Fruit fly (Drosophila melanogaster) whole organism, prepupa: ENCODE data around the gene Piezo.

Experiments used
- Blimp-1 ChIP-seq: fragments of 200-800 bp; sonication (Bioruptor generic); optimal IDR thresholded peaks from 3 replicates; lab custom pipeline; 2017; ENCODE audit warnings: missing biosample characterization, missing genetic modification characterization, mild to moderate bottlenecking, moderate library complexity, missing genetic modification reagents
- CG10631 ChIP-seq: fragments of 200-800 bp; sonication (Bioruptor generic); optimal IDR thresholded peaks from 2 replicates; lab custom pipeline; 2016; ENCODE audit warnings: missing biosample characterization, missing genetic modification characterization
- CG11294 ChIP-seq: fragments of 200-800 bp; sonication (Bioruptor generic); IDR thresholded peaks from 2 replicates; pipeline ENCODE4 v1.3.6; 2022; ENCODE audit warnings: missing biosample characterization, missing genetic modification characterization
- CG11762 ChIP-seq: fragments of 200-800 bp; sonication (Bioruptor generic); optimal IDR thresholded peaks from 3 replicates; lab custom pipeline; 2016; ENCODE audit warnings: missing biosample characterization, missing genetic modification characterization; ENCODE audit not compliant: insufficient read depth
- CG11902 ChIP-seq: fragments of 200-800 bp; sonication (Bioruptor generic); optimal IDR thresholded peaks from 3 replicates; lab custom pipeline; 2016; ENCODE audit warnings: missing biosample characterization, missing genetic modification characterization
- CG15336 ChIP-seq: fragments of 200-800 bp; sonication (Bioruptor generic); IDR thresholded peaks from 2 replicates; pipeline ENCODE4 v1.3.6; 2022; ENCODE audit warnings: missing biosample characterization, missing genetic modification characterization
- CG1621 ChIP-seq: fragments of 200-800 bp; sonication (Bioruptor generic); optimal IDR thresholded peaks from 3 replicates; lab custom pipeline; 2018; ENCODE audit warnings: missing biosample characterization, mild to moderate bottlenecking, missing genetic modification characterization
- CG16779 ChIP-seq: fragments of 200-800 bp; sonication (Bioruptor generic); optimal IDR thresholded peaks from 3 replicates; lab custom pipeline; 2017; ENCODE audit warnings: missing biosample characterization, mild to moderate bottlenecking, missing genetic modification characterization
- CG3032 ChIP-seq: fragments of 200-800 bp; optimal IDR thresholded peaks from 2 replicates; lab custom pipeline; 2019; ENCODE audit warnings: missing biosample characterization, mild to moderate bottlenecking, missing genetic modification characterization, moderate library complexity
- CG31627 ChIP-seq: fragments of 200-800 bp; sonication (Bioruptor generic); optimal IDR thresholded peaks from 3 replicates; lab custom pipeline; 2016; ENCODE audit warnings: missing biosample characterization, missing genetic modification characterization
- CG32006 ChIP-seq: fragments of 200-800 bp; sonication (Bioruptor generic); optimal IDR thresholded peaks from 3 replicates; lab custom pipeline; 2017; ENCODE audit warnings: missing biosample characterization, mild to moderate bottlenecking, missing genetic modification characterization
- CG34406 ChIP-seq: fragments of 200-800 bp; sonication (Bioruptor generic); optimal IDR thresholded peaks from 3 replicates; lab custom pipeline; 2016; ENCODE audit warnings: missing biosample characterization, missing genetic modification characterization
- CG3919 ChIP-seq: fragments of 200-800 bp; sonication (Bioruptor generic); optimal IDR thresholded peaks from 3 replicates; lab custom pipeline; 2016; ENCODE audit warnings: missing biosample characterization, missing genetic modification characterization
- CG4318 ChIP-seq: fragments of 200-800 bp; sonication (Bioruptor generic); optimal IDR thresholded peaks from 3 replicates; lab custom pipeline; 2017; ENCODE audit warnings: missing biosample characterization, mild to moderate bottlenecking, missing genetic modification characterization
- CG6163 ChIP-seq: fragments of 200-800 bp; sonication (Bioruptor generic); IDR thresholded peaks from 3 replicates; pipeline ENCODE4 v1.3.6; 2022; ENCODE audit warnings: missing biosample characterization, missing genetic modification characterization
- CG6792 ChIP-seq: fragments of 200-800 bp; sonication (Bioruptor generic); optimal IDR thresholded peaks from 3 replicates; lab custom pipeline; 2016; ENCODE audit warnings: missing biosample characterization, missing genetic modification characterization
- CG6808 ChIP-seq: fragments of 200-800 bp; sonication (Bioruptor generic); optimal IDR thresholded peaks from 3 replicates; lab custom pipeline; 2017; ENCODE audit warnings: missing biosample characterization, missing genetic modification characterization, mild to moderate bottlenecking, moderate library complexity, missing genetic modification reagents
- CG6854 ChIP-seq: fragments of 200-800 bp; sonication (Bioruptor generic); optimal IDR thresholded peaks from 2 replicates; lab custom pipeline; 2017; ENCODE audit warnings: missing biosample characterization, mild to moderate bottlenecking, missing genetic modification characterization
- CG7368 ChIP-seq: fragments of 200-800 bp; sonication (Bioruptor generic); optimal IDR thresholded peaks from 3 replicates; lab custom pipeline; 2016; ENCODE audit warnings: missing biosample characterization, missing genetic modification characterization
- CG8119 ChIP-seq: fragments of 200-800 bp; sonication (Bioruptor generic); IDR thresholded peaks from 3 replicates; pipeline ENCODE4 v1.3.6; 2022; ENCODE audit warnings: missing biosample characterization, missing genetic modification characterization
- CG8319 ChIP-seq: fragments of 200-800 bp; sonication (Bioruptor generic); optimal IDR thresholded peaks from 3 replicates; lab custom pipeline; 2016; ENCODE audit warnings: missing biosample characterization, missing genetic modification characterization
- CG9139 ChIP-seq: fragments of 200-800 bp; sonication (Bioruptor generic); optimal IDR thresholded peaks from 3 replicates; lab custom pipeline; 2017; ENCODE audit warnings: missing biosample characterization, mild to moderate bottlenecking, missing genetic modification characterization
- Eip75B ChIP-seq: fragments of 200-800 bp; sonication (Bioruptor generic); optimal IDR thresholded peaks from 3 replicates; lab custom pipeline; 2016; ENCODE audit warnings: missing biosample characterization, missing genetic modification characterization
- Eip78C ChIP-seq: fragments of 200-800 bp; sonication (Bioruptor generic); peaks from one replicate; lab custom pipeline; 2016; ENCODE audit warnings: missing biosample characterization, missing genetic modification characterization
- Eip93F ChIP-seq: fragments of 200-800 bp; sonication (Bioruptor generic); optimal IDR thresholded peaks from 2 replicates; lab custom pipeline; 2016; ENCODE audit warnings: missing biosample characterization, mild to moderate bottlenecking, missing genetic modification characterization
- Ets21C ChIP-seq: fragments of 200-800 bp; sonication (Bioruptor generic); optimal IDR thresholded peaks from 3 replicates; lab custom pipeline; 2016; ENCODE audit warnings: missing biosample characterization, missing genetic modification characterization
- Ets96B ChIP-seq: fragments of 200-800 bp; optimal IDR thresholded peaks from 2 replicates; lab custom pipeline; 2019; ENCODE audit warnings: missing biosample characterization, mild to moderate bottlenecking, missing genetic modification characterization, moderate library complexity
- Hr38 ChIP-seq: sonication (Bioruptor generic); optimal IDR thresholded peaks from 2 replicates; lab custom pipeline; 2016; ENCODE audit warnings: missing biosample characterization, missing genetic modification characterization
- Hr39 ChIP-seq: fragments of 200-800 bp; sonication (Bioruptor generic); optimal IDR thresholded peaks from 2 replicates; lab custom pipeline; 2016; ENCODE audit warnings: missing biosample characterization, missing genetic modification characterization
- Hr4 ChIP-seq: fragments of 200-800 bp; sonication (Bioruptor generic); optimal IDR thresholded peaks from 3 replicates; lab custom pipeline; 2016; ENCODE audit warnings: missing biosample characterization, missing genetic modification characterization
- Met ChIP-seq: fragments of 200-800 bp; sonication (Bioruptor generic); optimal IDR thresholded peaks from 3 replicates; lab custom pipeline; 2016; ENCODE audit warnings: missing biosample characterization, missing genetic modification characterization
- OdsH ChIP-seq: fragments of 200-800 bp; sonication (Bioruptor generic); optimal IDR thresholded peaks from 3 replicates; lab custom pipeline; 2016; ENCODE audit warnings: missing biosample characterization, missing genetic modification characterization
- Smox ChIP-seq: fragments of 200-800 bp; sonication (Bioruptor generic); optimal IDR thresholded peaks from 3 replicates; lab custom pipeline; 2016; ENCODE audit warnings: missing biosample characterization, missing genetic modification characterization
- Sox102F ChIP-seq: fragments of 200-800 bp; sonication (Bioruptor generic); optimal IDR thresholded peaks from 2 replicates; lab custom pipeline; 2016; ENCODE audit warnings: missing biosample characterization, mild to moderate bottlenecking, missing genetic modification characterization
- Sox14 ChIP-seq: fragments of 200-800 bp; sonication (Bioruptor generic); optimal IDR thresholded peaks from 3 replicates; lab custom pipeline; 2016; ENCODE audit warnings: missing biosample characterization, missing genetic modification characterization
- Sox15 ChIP-seq: fragments of 200-800 bp; sonication (Bioruptor generic); optimal IDR thresholded peaks from 3 replicates; lab custom pipeline; 2016; ENCODE audit warnings: missing biosample characterization, missing genetic modification characterization
- achi ChIP-seq: fragments of 200-800 bp; sonication (Bioruptor generic); optimal IDR thresholded peaks from 3 replicates; lab custom pipeline; 2016; ENCODE audit warnings: missing biosample characterization, missing genetic modification characterization
- acj6 ChIP-seq: fragments of 200-800 bp; sonication (Bioruptor generic); optimal IDR thresholded peaks from 3 replicates; lab custom pipeline; 2016; ENCODE audit warnings: missing biosample characterization, missing genetic modification characterization
- dac ChIP-seq: fragments of 200-800 bp; sonication (Bioruptor generic); optimal IDR thresholded peaks from 2 replicates; lab custom pipeline; 2017; ENCODE audit warnings: missing biosample characterization, mild to moderate bottlenecking, missing genetic modification characterization
- dsx ChIP-seq: fragments of 200-800 bp; optimal IDR thresholded peaks from 3 replicates; lab custom pipeline; 2019; ENCODE audit warnings: missing biosample characterization, mild to moderate bottlenecking, missing genetic modification characterization, moderate library complexity; ENCODE audit not compliant: poor library complexity, severe bottlenecking
- eg ChIP-seq: fragments of 200-800 bp; sonication (Bioruptor generic); IDR thresholded peaks from 3 replicates; pipeline ENCODE4 v1.3.6; 2022; ENCODE audit warnings: missing biosample characterization, missing genetic modification characterization
- fd59A ChIP-seq: fragments of 200-800 bp; sonication (Bioruptor generic); optimal IDR thresholded peaks from 2 replicates; lab custom pipeline; 2017; ENCODE audit warnings: missing biosample characterization, mild to moderate bottlenecking, missing genetic modification characterization, missing genetic modification reagents
- fd85E ChIP-seq: fragments of 200-800 bp; sonication (Bioruptor generic); optimal IDR thresholded peaks from 3 replicates; lab custom pipeline; 2016; ENCODE audit warnings: missing biosample characterization, missing genetic modification characterization
- fkh ChIP-seq: fragments of 200-800 bp; sonication (Bioruptor generic); optimal IDR thresholded peaks from 3 replicates; lab custom pipeline; 2017; ENCODE audit warnings: missing biosample characterization, mild to moderate bottlenecking, missing genetic modification characterization, moderate library complexity
- lz ChIP-seq: fragments of 200-800 bp; sonication (Bioruptor generic); optimal IDR thresholded peaks from 3 replicates; lab custom pipeline; 2016; ENCODE audit warnings: missing biosample characterization, missing genetic modification characterization
- net ChIP-seq: fragments of 200-800 bp; sonication (Bioruptor generic); optimal IDR thresholded peaks from 3 replicates; lab custom pipeline; 2016; ENCODE audit warnings: missing biosample characterization, missing genetic modification characterization
- pdm3 ChIP-seq: fragments of 200-800 bp; sonication (Bioruptor generic); optimal IDR thresholded peaks from 3 replicates; lab custom pipeline; 2016; ENCODE audit warnings: missing biosample characterization, missing genetic modification characterization
- spab ChIP-seq: fragments of 200-800 bp; sonication (Bioruptor generic); optimal IDR thresholded peaks from 2 replicates; lab custom pipeline; 2017; ENCODE audit warnings: missing biosample characterization, mild to moderate bottlenecking, missing genetic modification characterization, missing genetic modification reagents
- ss ChIP-seq, 2 experiments: fragments of 200-800 bp; sonication (Bioruptor generic); optimal IDR thresholded peaks; 2 replicates in 1 of 2; 3 replicates in 1 of 2; lab custom pipeline; 2017 to 2018; ENCODE audit warnings: mild to moderate bottlenecking in 2 of 2, missing biosample characterization in 2 of 2, missing genetic modification characterization in 2 of 2, moderate library complexity in 1 of 2
- svp ChIP-seq: fragments of 200-800 bp; sonication (Bioruptor generic); peaks from one replicate; lab custom pipeline; 2016; ENCODE audit warnings: missing biosample characterization, missing genetic modification characterization
- topi ChIP-seq: fragments of 200-800 bp; sonication (Bioruptor generic); optimal IDR thresholded peaks from 3 replicates; lab custom pipeline; 2016; ENCODE audit warnings: missing biosample characterization, missing genetic modification characterization
- vri ChIP-seq: fragments of 200-800 bp; sonication (Bioruptor generic); optimal IDR thresholded peaks from 3 replicates; lab custom pipeline; 2016; ENCODE audit warnings: missing biosample characterization, mild to moderate bottlenecking, missing genetic modification characterization

Piezo gene

dm6 chr2L:8156682-8157081 is 6.2 kb upstream of the Piezo start:
- peak; percentile 37 for TF ChIP-seq CG1621
- TF ChIP-seq Sox14 (GFP tag; lab: Kevin White, UChicago): peak; percentile 88
- TF ChIP-seq CG31627 (GFP tag; lab: Kevin White, UChicago): peak; percentile 72
- TF ChIP-seq fd59A: peak; percentile 29
- peak; percentile 79 for TF ChIP-seq CG6163 (GFP tag; lab: Robert Waterston, UW)
- TF ChIP-seq fd85E (GFP tag; lab: Kevin White, UChicago): no peak
- TF ChIP-seq CG3032 (tag; lab: Kevin White, UChicago): peak; percentile 72
- peak; percentile 79 for TF ChIP-seq eg (GFP tag; lab: Robert Waterston, UW)
- TF ChIP-seq CG15336 (GFP tag; lab: Robert Waterston, UW): peak; percentile 49; the same call in 1 of the 2 replicates
- peak; percentile 37 for TF ChIP-seq CG11902 (GFP tag; lab: Kevin White, UChicago)
- peak; percentile 88 for TF ChIP-seq fkh
- TF ChIP-seq CG8119 (GFP tag; lab: Robert Waterston, UW): peak; percentile 27; the same call in 1 of the 3 replicates
- TF ChIP-seq Sox102F (GFP tag; lab: Kevin White, UChicago): peak; percentile 63
- peak; percentile 74 for TF ChIP-seq topi (GFP tag; lab: Kevin White, UChicago)
- TF ChIP-seq Hr39 (GFP tag; lab: Kevin White, UChicago): peak; percentile 71
- TF ChIP-seq CG6808 (GFP tag; lab: Kevin White, UChicago): no peak
- peak; percentile 55 for TF ChIP-seq vri (GFP tag; lab: Kevin White, UChicago)
- no peak for TF ChIP-seq CG16779 (tag; lab: Kevin White, UChicago)
- TF ChIP-seq Met: peak; percentile 64
- TF ChIP-seq spab (GFP tag; lab: Kevin White, UChicago): no peak
- no peak for TF ChIP-seq Blimp-1 (GFP tag; lab: Kevin White, UChicago)
- peak; percentile 48 for TF ChIP-seq Ets21C (GFP tag; lab: Kevin White, UChicago)
- TF ChIP-seq CG11762 (GFP tag; lab: Kevin White, UChicago): peak; percentile 36
- peak; percentile 77 for TF ChIP-seq OdsH (GFP tag; lab: Kevin White, UChicago)
- peak; percentile 7 for TF ChIP-seq CG6854 (GFP tag; lab: Kevin White, UChicago)
- peak in 1 of 2 experiments; percentile 26 for TF ChIP-seq ss (GFP tag; optimal IDR thresholded peaks at IDR 0.05; lab: Kevin White, UChicago)
- TF ChIP-seq CG9139 (GFP tag; lab: Kevin White, UChicago): no peak
- peak; percentile 92 for TF ChIP-seq Eip78C (GFP tag; lab: Kevin White, UChicago)
- no peak for TF ChIP-seq Smox (GFP tag; lab: Kevin White, UChicago)
- peak; percentile 65 for TF ChIP-seq CG32006 (GFP tag; lab: Kevin White, UChicago)
- peak; percentile 61 for TF ChIP-seq achi (GFP tag; lab: Kevin White, UChicago)
- TF ChIP-seq dac: peak; percentile 48
- TF ChIP-seq Eip93F (GFP tag; lab: Kevin White, UChicago): no peak
- TF ChIP-seq Ets96B (tag; lab: Kevin White, UChicago): peak; percentile 47
- TF ChIP-seq dsx: peak; percentile 53
- peak; percentile 72 for TF ChIP-seq lz (GFP tag; lab: Kevin White, UChicago)
- TF ChIP-seq CG3919 (GFP tag; lab: Kevin White, UChicago): peak; percentile 76
- peak; percentile 27 for TF ChIP-seq CG6792
- peak; percentile 40 for TF ChIP-seq Sox15 (GFP tag; lab: Kevin White, UChicago)
- peak; percentile 73 for TF ChIP-seq svp (GFP tag; lab: Kevin White, UChicago)
- TF ChIP-seq CG8319 (GFP tag; lab: Kevin White, UChicago): peak; percentile 45
- peak; percentile 71 for TF ChIP-seq Hr4 (GFP tag; lab: Kevin White, UChicago)
- TF ChIP-seq CG34406 (GFP tag; lab: Kevin White, UChicago): peak; percentile 59
- peak; percentile 33; the same call in 1 of the 2 replicates for TF ChIP-seq CG11294 (GFP tag; lab: Robert Waterston, UW)
- peak; percentile 48 for TF ChIP-seq net
- TF ChIP-seq CG4318 (GFP tag; lab: Kevin White, UChicago): peak; percentile 32
- peak; percentile 55 for TF ChIP-seq CG7368 (GFP tag; lab: Kevin White, UChicago)
- TF ChIP-seq CG10631 (GFP tag; lab: Kevin White, UChicago): peak; percentile 58
- TF ChIP-seq Hr38 (GFP tag; lab: Kevin White, UChicago): no peak
- TF ChIP-seq pdm3 (GFP tag; lab: Kevin White, UChicago): peak; percentile 78
- TF ChIP-seq Eip75B (GFP tag; lab: Kevin White, UChicago): peak; percentile 77
- TF ChIP-seq acj6: peak; percentile 64
